Worm (Caenorhabditis elegans): Measurements from ENCODE around the gene meg-1.

The meg-1 gene

DNA sequence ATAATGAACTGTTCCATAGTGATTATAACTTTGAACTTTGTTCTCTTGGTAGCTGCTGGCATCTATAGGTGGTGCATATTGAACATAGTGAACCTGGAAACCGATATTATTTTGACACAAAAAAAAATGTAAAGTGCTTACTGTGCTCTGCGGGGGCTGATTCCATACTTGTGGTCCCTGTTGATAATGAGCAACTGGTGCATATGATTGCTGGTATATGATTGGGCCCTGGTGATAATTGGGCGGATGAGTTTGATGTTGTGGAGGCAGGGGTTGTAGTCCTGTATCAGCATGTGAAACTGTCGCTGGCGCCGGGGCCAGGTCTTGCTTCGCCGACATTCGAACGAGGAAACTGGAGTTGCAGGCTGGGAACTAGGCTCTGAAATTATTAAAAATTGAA is 38.9 kb upstream of the meg-1 start, which contains the start of gene pqn-39:
pqn-39 (minus strand) TSS at position 385 of the 400 bp plus-strand sequence.
- no peak for TF ChIP-seq hrde-1 (tag; optimal IDR thresholded peaks at IDR 0.05; ENCODE audit: borderline replicate concordance)
- no peak for TF ChIP-seq F10E7.11 (tag; optimal IDR thresholded peaks at IDR 0.05)
- TF ChIP-seq die-1 (tag; optimal IDR thresholded peaks at IDR 0.05): no peak
- no peak for TF ChIP-seq mcd-1 (GFP tag; IDR thresholded peaks at IDR 0.05)
- no peak for TF ChIP-seq madf-3 (GFP tag; IDR thresholded peaks at IDR 0.05)
- TF ChIP-seq F57C9.4 (tag; optimal IDR thresholded peaks at IDR 0.05): no peak
- no peak for TF ChIP-seq nhr-90 (tag; optimal IDR thresholded peaks at IDR 0.05)
- TF ChIP-seq fkh-3 (tag; optimal IDR thresholded peaks at IDR 0.05): no peak
- TF ChIP-seq ztf-22 (GFP tag; optimal IDR thresholded peaks at IDR 0.05): no peak
- TF ChIP-seq K12H6.12 (tag; optimal IDR thresholded peaks at IDR 0.05): no peak
- TF ChIP-seq mel-28 (tag; optimal IDR thresholded peaks at IDR 0.05; ENCODE audit: borderline replicate concordance): no peak
- TF ChIP-seq F23B12.7 (tag; optimal IDR thresholded peaks at IDR 0.05; ENCODE audit: insufficient read depth): no peak
- no peak for TF ChIP-seq zfh-2 (GFP tag; conservative IDR thresholded peaks at IDR 0.05)
- TF ChIP-seq C17E4.6 (GFP tag; IDR thresholded peaks at IDR 0.05): no peak
- TF ChIP-seq dpff-1 (tag; optimal IDR thresholded peaks at IDR 0.05): no peak

DNA sequence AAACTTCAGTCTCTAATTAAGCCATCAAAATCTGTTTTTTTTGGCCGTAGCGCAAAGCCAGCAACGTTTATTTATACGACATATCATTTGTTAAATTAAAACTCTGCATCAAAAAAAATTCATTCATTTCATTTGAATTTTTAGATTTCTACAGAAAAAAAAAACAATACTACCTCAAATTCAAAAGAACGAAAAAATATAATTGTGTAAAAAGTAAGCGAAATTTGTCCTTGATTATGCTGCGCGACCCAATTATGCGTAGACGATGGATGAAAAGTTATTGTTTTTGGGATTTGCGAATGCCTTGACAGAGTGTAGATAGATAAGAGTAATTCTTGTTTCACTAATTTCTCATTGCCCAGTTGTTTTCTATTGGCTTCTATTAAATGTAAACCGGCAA is 33.8 kb upstream of the meg-1 start, which contains the start of gene F48F7.3:
F48F7.3 (plus strand) TSS at position 301 of the 400 bp plus-strand sequence.
- no peak for TF ChIP-seq attf-6 (GFP tag; IDR thresholded peaks at IDR 0.05)

DNA sequence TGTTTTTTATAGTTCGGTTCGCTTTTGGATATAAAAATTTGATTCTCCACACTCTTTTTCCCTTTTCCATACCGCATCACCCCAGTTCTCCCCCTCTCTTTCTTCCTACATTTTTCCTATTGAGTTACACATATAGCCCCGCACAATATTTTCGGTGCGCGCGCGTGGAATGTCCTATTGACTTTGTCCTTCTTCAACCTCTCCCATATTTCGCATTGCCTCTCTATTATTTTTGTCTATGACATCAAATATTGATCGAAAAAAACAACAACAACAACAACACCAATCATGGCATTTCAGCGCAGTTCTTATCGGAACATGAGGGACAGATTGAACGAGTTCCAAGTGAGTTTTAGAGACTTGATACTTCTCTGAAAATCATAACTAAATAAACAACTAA is 30.4 kb upstream of the meg-1 start, which contains the start of gene syx-2:
syx-2 (plus strand) TSS at position 301 of the 400 bp plus-strand sequence.
- TF ChIP-seq cebp-2 (GFP tag; IDR thresholded peaks at IDR 0.05): no peak
- TF ChIP-seq lsy-27 (tag; optimal IDR thresholded peaks at IDR 0.05; ENCODE audit: borderline replicate concordance, insufficient read depth): no peak
- TF ChIP-seq fkh-3 (tag; optimal IDR thresholded peaks at IDR 0.05): no peak
- no peak for TF ChIP-seq akir-1 (GFP tag; optimal IDR thresholded peaks at IDR 0.05)
- TF ChIP-seq lir-1 (GFP tag; conservative IDR thresholded peaks at IDR 0.05): no peak
- no peak for TF ChIP-seq hmg-20 (GFP tag; IDR thresholded peaks at IDR 0.05)
- no peak for TF ChIP-seq sptf-2 (GFP tag; optimal IDR thresholded peaks at IDR 0.05)
- TF ChIP-seq mel-28 (tag; optimal IDR thresholded peaks at IDR 0.05; ENCODE audit: borderline replicate concordance): no peak
- TF ChIP-seq D2030.7 (GFP tag; IDR thresholded peaks at IDR 0.05): no peak
- TF ChIP-seq hmg-1.2 (GFP tag; IDR thresholded peaks at IDR 0.05): no peak
- no peak for TF ChIP-seq B0035.1 (tag; optimal IDR thresholded peaks at IDR 0.05)
- TF ChIP-seq ceh-79 (tag; optimal IDR thresholded peaks at IDR 0.05): no peak
- no peak for TF ChIP-seq lin-54 (GFP tag; optimal IDR thresholded peaks at IDR 0.05)
- no peak for TF ChIP-seq nfya-2 (GFP tag; IDR thresholded peaks at IDR 0.05)
- TF ChIP-seq ceh-58 (GFP tag; IDR thresholded peaks at IDR 0.05): no peak
- TF ChIP-seq snpc-1.3 (tag; optimal IDR thresholded peaks at IDR 0.05; ENCODE audit: insufficient read depth): no peak
- TF ChIP-seq pha-4 (tag; optimal IDR thresholded peaks at IDR 0.05): no peak
- no peak for TF ChIP-seq T07F8.4 (tag; optimal IDR thresholded peaks at IDR 0.05)
- no peak for TF ChIP-seq unc-130 (GFP tag; optimal IDR thresholded peaks at IDR 0.05)

DNA sequence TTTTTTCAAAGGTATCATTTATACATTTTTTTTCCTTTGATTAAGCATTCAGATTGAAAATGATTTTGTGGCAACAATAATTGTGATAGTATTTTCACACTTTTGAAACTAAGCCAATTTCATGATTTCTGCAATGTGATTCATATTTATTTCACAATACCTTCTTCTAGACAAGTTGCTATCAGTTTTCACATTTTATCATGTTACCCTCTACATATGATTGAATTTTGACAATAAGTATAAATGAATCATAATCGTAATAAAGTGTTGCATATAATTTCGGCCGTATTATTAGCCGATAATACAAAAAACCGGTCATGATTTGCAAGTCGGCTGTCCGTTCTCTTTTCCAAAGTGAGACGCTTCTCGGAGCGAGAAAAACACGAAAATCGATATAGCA is 29.9 kb upstream of the meg-1 start:
- no peak for TF ChIP-seq C17E4.6 (GFP tag; IDR thresholded peaks at IDR 0.05)
- TF ChIP-seq nhr-80 (tag; optimal IDR thresholded peaks at IDR 0.05): peak; percentile 25
- no peak for TF ChIP-seq nfyb-1 (GFP tag; IDR thresholded peaks at IDR 0.05)
- no peak for TF ChIP-seq rcor-1 (GFP tag; IDR thresholded peaks at IDR 0.05)
- TF ChIP-seq akir-1 (GFP tag; optimal IDR thresholded peaks at IDR 0.05): no peak
- peak; percentile 45; the same call in 1 of the 2 replicates for TF ChIP-seq cebp-1 (GFP tag; IDR thresholded peaks at IDR 0.05)
- TF ChIP-seq cebp-1 (tag; optimal IDR thresholded peaks at IDR 0.05): peak; percentile 71

Measured in whole organism, young adult.